Worm (Caenorhabditis elegans): ENCODE measurements around the gene apc-10.

The apc-10 gene

DNA sequence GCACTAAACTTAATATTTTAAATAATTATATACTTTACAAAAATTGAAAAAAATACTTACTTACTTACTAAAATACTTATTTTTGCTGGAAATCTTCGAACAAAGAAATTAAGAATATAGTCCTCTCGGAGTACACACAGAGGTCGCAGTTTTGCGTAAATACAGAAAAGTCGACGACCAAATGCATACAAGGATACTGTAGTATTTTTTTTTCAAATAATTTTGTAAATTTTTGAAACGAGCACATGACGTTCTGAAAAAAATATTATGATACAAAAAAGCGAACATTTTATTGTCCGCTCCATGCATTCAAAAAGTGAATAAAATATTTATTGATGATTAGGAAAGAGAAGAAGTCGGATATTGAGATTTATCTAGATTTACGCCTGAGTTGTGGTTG is at the start of gene apc-10:
Gene apc-10, minus strand, starts transcription at position 101 of the 400 bp plus-strand sequence.
- no peak for TF ChIP-seq pha-2 (tag; optimal IDR thresholded peaks at IDR 0.05)

DNA sequence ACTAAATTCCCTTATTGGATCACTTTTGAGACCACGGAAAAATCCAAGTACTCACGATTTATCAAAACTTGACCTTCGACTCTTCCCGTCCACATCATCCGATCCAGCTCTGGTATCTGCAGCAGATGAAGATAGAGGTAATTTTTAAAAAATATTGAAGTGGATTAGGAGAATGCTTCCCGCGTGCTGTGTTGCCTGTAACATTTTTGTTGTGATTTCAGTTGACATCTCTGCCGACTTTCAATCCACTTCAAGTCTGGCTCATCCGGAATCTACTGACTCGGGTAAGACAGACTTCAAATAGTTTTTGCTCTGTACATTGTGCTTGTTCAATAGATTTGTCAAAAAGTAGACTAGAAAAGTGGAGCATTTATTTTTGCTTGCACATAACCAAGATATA is 49.3 kb upstream of the apc-10 start:
- TF ChIP-seq nfya-1 (tag; optimal IDR thresholded peaks at IDR 0.05) (no peak), mec-3 (tag; optimal IDR thresholded peaks at IDR 0.05; ENCODE audit: borderline replicate concordance) (no peak), hlh-30 (tag; optimal IDR thresholded peaks at IDR 0.05; ENCODE audit: insufficient read depth) (no peak), tbx-7 (tag; optimal IDR thresholded peaks at IDR 0.05) (no peak), elt-2 (tag; optimal IDR thresholded peaks at IDR 0.05) (no peak), rnt-1 (tag; optimal IDR thresholded peaks at IDR 0.05) (no peak), ceh-6 (GFP tag; optimal IDR thresholded peaks at IDR 0.05) (no peak), hlh-15 (tag; optimal IDR thresholded peaks at IDR 0.05) (no peak), odd-2 (tag; optimal IDR thresholded peaks at IDR 0.05) (no peak), ceh-34 (tag; optimal IDR thresholded peaks at IDR 0.05) (no peak), sdc-2 (tag; optimal IDR thresholded peaks at IDR 0.05) (no peak), pax-1 (tag; optimal IDR thresholded peaks at IDR 0.05) (no peak)

DNA sequence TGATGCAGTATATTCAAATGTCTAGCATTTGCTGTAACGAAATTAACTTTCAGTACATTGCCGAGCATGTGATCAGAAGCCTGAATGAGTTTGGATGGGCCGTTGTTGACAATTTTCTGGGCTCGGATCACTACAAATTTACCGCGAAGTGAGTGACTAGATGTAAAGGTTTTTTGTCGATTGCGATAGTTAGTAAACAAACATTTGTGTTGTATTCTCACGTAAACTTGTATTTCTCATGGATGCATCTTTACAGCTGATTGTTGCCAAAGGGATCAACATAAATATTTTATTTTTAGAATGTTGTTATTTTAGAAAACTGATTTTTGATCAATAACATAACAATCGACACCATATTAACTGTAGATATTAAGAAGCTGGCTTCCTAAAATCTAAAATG is 47.9 kb upstream of the apc-10 start:
- TF ChIP-seq npax-4 (tag; optimal IDR thresholded peaks at IDR 0.05) (no peak), ceh-30 (tag; optimal IDR thresholded peaks at IDR 0.05) (no peak), syd-9 (tag; optimal IDR thresholded peaks at IDR 0.05) (no peak), pag-3 (tag; optimal IDR thresholded peaks at IDR 0.05; ENCODE audit: borderline replicate concordance) (no peak), ceh-45 (GFP tag; IDR thresholded peaks at IDR 0.05) (no peak), nhr-11 (tag; optimal IDR thresholded peaks at IDR 0.05) (no peak), hlh-15 (tag; optimal IDR thresholded peaks at IDR 0.05) (no peak), eyg-1 (tag; optimal IDR thresholded peaks at IDR 0.05) (no peak), ceh-14 (tag; optimal IDR thresholded peaks at IDR 0.05) (no peak), hlh-8 (tag; optimal IDR thresholded peaks at IDR 0.05) (no peak), ceh-9 (tag; optimal IDR thresholded peaks at IDR 0.05) (no peak), pros-1 (tag; optimal IDR thresholded peaks at IDR 0.05) (no peak)

DNA sequence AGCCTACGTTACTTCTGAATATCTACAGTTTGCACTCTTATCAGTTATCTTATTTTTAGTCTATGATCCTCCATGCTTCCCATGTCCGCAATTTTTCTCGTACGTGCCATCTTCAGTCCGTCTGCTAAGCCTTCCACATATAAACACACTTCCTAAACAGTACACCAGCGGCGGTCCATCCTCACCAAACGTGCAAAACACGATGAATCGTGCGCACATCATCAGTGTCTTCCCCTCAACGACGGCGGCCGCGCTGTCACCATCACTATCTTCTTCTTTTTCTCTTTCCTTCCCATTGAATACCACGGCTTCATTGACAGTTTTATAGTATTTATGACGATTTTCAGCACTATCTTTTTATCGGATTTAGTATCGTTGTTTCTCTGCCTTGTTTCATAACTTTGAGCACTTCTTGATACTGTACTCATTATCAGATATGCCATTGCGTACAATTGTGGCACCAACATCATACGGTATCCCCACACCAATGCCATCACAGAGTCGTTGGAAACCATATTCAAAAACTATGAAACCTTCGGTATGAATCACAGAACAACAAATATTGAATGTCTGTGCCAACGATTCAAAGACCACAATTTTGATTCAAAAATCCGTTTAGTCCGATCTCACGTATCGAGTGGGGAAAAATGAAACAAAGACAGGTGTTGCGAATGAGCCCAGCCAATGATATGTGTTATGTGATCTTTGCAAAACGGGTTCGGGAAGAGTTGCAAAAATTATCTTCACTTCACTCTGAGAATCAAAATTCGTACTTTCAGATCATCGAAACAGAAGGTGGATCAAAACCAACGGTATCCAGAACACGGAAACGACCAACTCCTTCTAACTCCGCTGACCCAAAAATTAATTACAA is 47.0 kb upstream of the apc-10 start:
- TF ChIP-seq elt-4 (tag; optimal IDR thresholded peaks at IDR 0.05), result no peak
- TF ChIP-seq C38D4.7 (GFP tag; optimal IDR thresholded peaks at IDR 0.05), result no peak
- TF ChIP-seq ets-4 (tag; optimal IDR thresholded peaks at IDR 0.05), result no peak
- no peak for TF ChIP-seq eyg-1 (tag; optimal IDR thresholded peaks at IDR 0.05)
- TF ChIP-seq ahr-1 (tag; optimal IDR thresholded peaks at IDR 0.05), result no peak
- TF ChIP-seq ama-1 (optimal IDR thresholded peaks at IDR 0.05), result no peak

DNA sequence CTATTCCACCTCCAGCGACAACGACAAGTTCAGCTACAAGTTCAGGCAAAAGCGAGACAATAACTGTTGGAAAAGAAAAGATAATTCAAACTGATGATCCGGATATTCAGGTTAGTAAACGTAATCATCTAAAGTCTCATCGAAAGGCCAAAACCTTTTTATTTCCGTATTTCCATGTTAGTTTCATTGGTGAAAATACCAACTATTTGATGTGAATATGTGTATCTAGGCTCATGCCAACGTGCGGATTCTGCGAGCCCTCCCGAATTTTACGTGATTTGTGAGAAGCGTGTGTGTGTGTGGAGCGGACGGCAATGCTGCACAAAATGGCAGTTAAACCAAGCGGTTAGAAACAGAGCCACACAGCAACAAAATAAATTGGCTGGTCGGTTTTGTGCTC is 44.9 kb upstream of the apc-10 start:
- TF ChIP-seq elt-4 (tag; optimal IDR thresholded peaks at IDR 0.05) (no peak), K02D7.2 (tag; optimal IDR thresholded peaks at IDR 0.05) (no peak), pax-1 (tag; optimal IDR thresholded peaks at IDR 0.05) (no peak), sdc-2 (tag; optimal IDR thresholded peaks at IDR 0.05) (no peak), ceh-6 (GFP tag; optimal IDR thresholded peaks at IDR 0.05) (no peak), eyg-1 (tag; optimal IDR thresholded peaks at IDR 0.05) (no peak)

DNA sequence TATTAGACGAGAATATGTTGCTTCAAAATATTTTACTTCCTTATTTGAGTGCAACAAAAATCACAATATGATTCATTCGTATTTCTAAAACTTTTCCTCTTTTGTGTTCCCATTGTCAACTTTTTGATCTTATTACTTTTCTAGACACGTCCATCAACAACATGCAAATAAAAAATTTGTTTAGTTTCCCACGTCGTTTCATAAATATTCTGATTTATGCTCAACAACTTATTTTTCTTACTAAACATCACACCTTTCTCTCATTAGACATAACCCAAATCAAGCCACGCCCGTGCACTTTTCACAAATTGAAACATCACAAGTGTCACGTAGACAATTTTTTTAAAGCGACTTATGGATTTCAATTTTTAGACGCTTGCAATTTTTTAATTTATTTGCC is 43.7 kb upstream of the apc-10 start:
- no peak for TF ChIP-seq che-1 (tag; optimal IDR thresholded peaks at IDR 0.05)
- no peak for TF ChIP-seq ceh-6 (GFP tag; optimal IDR thresholded peaks at IDR 0.05)
- no peak for TF ChIP-seq ceh-18 (tag; optimal IDR thresholded peaks at IDR 0.05)
- no peak for TF ChIP-seq ets-4 (tag; optimal IDR thresholded peaks at IDR 0.05)
- TF ChIP-seq nfya-1 (tag; optimal IDR thresholded peaks at IDR 0.05), result no peak
- TF ChIP-seq T23F11.4 (GFP tag; optimal IDR thresholded peaks at IDR 0.05), result no peak
- TF ChIP-seq hlh-30 (tag; optimal IDR thresholded peaks at IDR 0.05; ENCODE audit: insufficient read depth), result no peak
- TF ChIP-seq rnt-1 (tag; optimal IDR thresholded peaks at IDR 0.05), result no peak
- TF ChIP-seq nhr-232 (tag; optimal IDR thresholded peaks at IDR 0.05), result no peak
- TF ChIP-seq pros-1 (tag; optimal IDR thresholded peaks at IDR 0.05), result no peak
- no peak for TF ChIP-seq hlh-8 (tag; optimal IDR thresholded peaks at IDR 0.05)
- TF ChIP-seq npax-4 (tag; optimal IDR thresholded peaks at IDR 0.05), result no peak
- TF ChIP-seq ceh-9 (tag; optimal IDR thresholded peaks at IDR 0.05), result no peak
- no peak for TF ChIP-seq ceh-45 (GFP tag; IDR thresholded peaks at IDR 0.05)
- TF ChIP-seq ceh-34 (tag; optimal IDR thresholded peaks at IDR 0.05), result no peak
- no peak for TF ChIP-seq pat-9 (tag; optimal IDR thresholded peaks at IDR 0.05)
- TF ChIP-seq ceh-14 (tag; optimal IDR thresholded peaks at IDR 0.05), result no peak
